Fruit fly (Drosophila melanogaster) Kc167 (cell line): ENCODE results near the gene Osi9.

Experiments
- Myc ChIP-seq: fragments of >200 bp; optimal IDR thresholded peaks from 2 replicates; lab custom pipeline; 2017; ENCODE audit warnings: missing external identifiers
- Sin3A ChIP-seq: fragments of >200 bp; optimal IDR thresholded peaks from 2 replicates; lab custom pipeline; 2018; ENCODE audit warnings: missing external identifiers
- h ChIP-seq: fragments of >200 bp; optimal IDR thresholded peaks from 3 replicates; lab custom pipeline; 2018; ENCODE audit warnings: missing external identifiers
- insv ChIP-seq: fragments of >200 bp; optimal IDR thresholded peaks from 3 replicates; lab custom pipeline; 2018; ENCODE audit warnings: missing external identifiers
- psq ChIP-seq: fragments of >200 bp; optimal IDR thresholded peaks from 2 replicates; lab custom pipeline; 2017; ENCODE audit warnings: missing external identifiers
- ttk ChIP-seq: sonication (Bioruptor generic); optimal IDR thresholded peaks from 2 replicates; lab custom pipeline; 2017; ENCODE audit warnings: missing external identifiers

Gene Osi9

dm6 chr3R:6259837-6260236 is at the start of gene Osi9:
Osi9 (plus strand) TSS chr3R:6260211.
- TF ChIP-seq insv (lab: Kevin White, UChicago) (no peak), Sin3A (lab: Kevin White, UChicago) (no peak), psq (no peak), ttk (no peak), Myc (lab: Kevin White, UChicago) (no peak), h (lab: Kevin White, UChicago) (no peak)

- TF ChIP-seq psq (no peak), insv (lab: Kevin White, UChicago) (no peak), Sin3A (lab: Kevin White, UChicago) (no peak)
These were observed 49.6 kb upstream of the Osi9 start for dm6 chr3R:6210266-6211040.

dm6 chr3R:6211041-6211377 is 49.0 kb upstream of the Osi9 start:
- TF ChIP-seq psq (no peak), Myc (lab: Kevin White, UChicago) (no peak), h (lab: Kevin White, UChicago) (no peak), insv (lab: Kevin White, UChicago) (no peak), Sin3A (lab: Kevin White, UChicago) (no peak), ttk (no peak)

- TF ChIP-seq insv (lab: Kevin White, UChicago), result no peak
- no peak for TF ChIP-seq Sin3A (lab: Kevin White, UChicago)
- no peak for TF ChIP-seq Myc (lab: Kevin White, UChicago)
- TF ChIP-seq h (lab: Kevin White, UChicago), result no peak
- no peak for TF ChIP-seq psq
- no peak for TF ChIP-seq ttk
These were observed 45.8 kb upstream of the Osi9 start for dm6 chr3R:6214227-6214626.

dm6 chr3R:6215053-6215882 is 44.7 kb upstream of the Osi9 start, which contains the start of gene Osi3:
Osi3 (plus strand) TSS chr3R:6215832.
- TF ChIP-seq Sin3A (lab: Kevin White, UChicago) (no peak), h (lab: Kevin White, UChicago) (no peak), Myc (lab: Kevin White, UChicago) (no peak), ttk (no peak), psq (no peak), insv (lab: Kevin White, UChicago) (no peak)

- no peak for TF ChIP-seq ttk
- TF ChIP-seq insv (lab: Kevin White, UChicago), result no peak
- no peak for TF ChIP-seq Sin3A (lab: Kevin White, UChicago)
- no peak for TF ChIP-seq h (lab: Kevin White, UChicago)
- no peak for TF ChIP-seq psq
- no peak for TF ChIP-seq Myc (lab: Kevin White, UChicago)
These were observed 38.3 kb upstream of the Osi9 start, which contains the start of gene Osi4 for dm6 chr3R:6221681-6222080. Osi4 (minus strand) TSS chr3R:6221781.

- TF ChIP-seq ttk, result no peak
- no peak for TF ChIP-seq insv (lab: Kevin White, UChicago)
- TF ChIP-seq psq, result no peak
- TF ChIP-seq h (lab: Kevin White, UChicago), result no peak
- no peak for TF ChIP-seq Myc (lab: Kevin White, UChicago)
- no peak for TF ChIP-seq Sin3A (lab: Kevin White, UChicago)
These were observed 37.9 kb upstream of the Osi9 start for dm6 chr3R:6222119-6222518.

- no peak for TF ChIP-seq insv (lab: Kevin White, UChicago)
- TF ChIP-seq psq, result no peak
- no peak for TF ChIP-seq ttk
- no peak for TF ChIP-seq h (lab: Kevin White, UChicago)
- TF ChIP-seq Sin3A (lab: Kevin White, UChicago), result no peak
- no peak for TF ChIP-seq Myc (lab: Kevin White, UChicago)
These were observed 33.9 kb upstream of the Osi9 start for dm6 chr3R:6226156-6226555.

- TF ChIP-seq Myc (lab: Kevin White, UChicago), result no peak
- no peak for TF ChIP-seq ttk
These were observed 32.9 kb upstream of the Osi9 start, which contains the start of gene Osi5 for dm6 chr3R:6226997-6227562. Osi5 (plus strand) TSS chr3R:6227512.

dm6 chr3R:6229055-6229841 is 30.8 kb upstream of the Osi9 start:
- TF ChIP-seq Myc (lab: Kevin White, UChicago) (no peak), psq (no peak), ttk (no peak), Sin3A (lab: Kevin White, UChicago) (no peak), h (lab: Kevin White, UChicago) (no peak), insv (lab: Kevin White, UChicago) (no peak)

- no peak for TF ChIP-seq Myc (lab: Kevin White, UChicago)
- TF ChIP-seq psq, result no peak
- no peak for TF ChIP-seq h (lab: Kevin White, UChicago)
- TF ChIP-seq Sin3A (lab: Kevin White, UChicago), result no peak
These were observed 29.7 kb upstream of the Osi9 start for dm6 chr3R:6230298-6230697.
